Fruit fly (Drosophila melanogaster) whole organism, embryonic: ENCODE data around the gene CG6843.
A peak's percentile ranks its signal among the peaks of the same experiment; 100 is the strongest.

Experiments used
- Atf-2 ChIP-seq: fragments of 200-800 bp; sonication (Bioruptor generic); optimal IDR thresholded peaks from 2 replicates; lab custom pipeline; 2016; ENCODE audit warnings: missing biosample characterization, missing genetic modification characterization
- CG10147 ChIP-seq: fragments of 200-800 bp; sonication (Bioruptor generic); optimal IDR thresholded peaks from 2 replicates; lab custom pipeline; 2019; ENCODE audit warnings: missing biosample characterization, mild to moderate bottlenecking, missing genetic modification characterization, moderate library complexity
- CG10267 ChIP-seq: fragments of 200-800 bp; sonication (Bioruptor generic); optimal IDR thresholded peaks from 2 replicates; lab custom pipeline; 2018; ENCODE audit warnings: missing biosample characterization, mild to moderate bottlenecking, missing genetic modification characterization, moderate library complexity
- CG1529 ChIP-seq: fragments of 200-800 bp; sonication (Bioruptor generic); optimal IDR thresholded peaks from 3 replicates; lab custom pipeline; 2018; ENCODE audit warnings: missing biosample characterization, missing genetic modification characterization
- CG17912 ChIP-seq: fragments of 200-800 bp; sonication (Bioruptor generic); optimal IDR thresholded peaks from 2 replicates; lab custom pipeline; 2018; ENCODE audit warnings: missing biosample characterization, mild to moderate bottlenecking, missing genetic modification characterization
- CG18619 ChIP-seq: fragments of 200-800 bp; sonication (Bioruptor generic); optimal IDR thresholded peaks from 3 replicates; lab custom pipeline; 2017; ENCODE audit warnings: missing biosample characterization, mild to moderate bottlenecking, missing genetic modification characterization
- CG2199 ChIP-seq: fragments of 200-800 bp; sonication (Bioruptor generic); IDR thresholded peaks from 3 replicates; pipeline ENCODE4 v1.3.6; 2022; ENCODE audit warnings: missing biosample characterization, missing genetic modification characterization
- CG3163 ChIP-seq: fragments of 200-800 bp; sonication (Bioruptor generic); optimal IDR thresholded peaks from 3 replicates; lab custom pipeline; 2016; ENCODE audit warnings: missing biosample characterization, missing genetic modification characterization
- CG32532 ChIP-seq: fragments of 200-800 bp; sonication (Bioruptor generic); IDR thresholded peaks from 2 replicates; pipeline ENCODE4 v1.3.6; 2022; ENCODE audit warnings: missing biosample characterization, missing genetic modification characterization
- CG3838 ChIP-seq: fragments of 200-800 bp; sonication (Bioruptor generic); optimal IDR thresholded peaks from 3 replicates; lab custom pipeline; 2016; ENCODE audit warnings: missing biosample characterization, missing genetic modification characterization
- CG6272 ChIP-seq: fragments of 200-800 bp; sonication (Bioruptor generic); IDR thresholded peaks from 2 replicates; pipeline ENCODE4 v1.3.6; 2022; ENCODE audit warnings: missing biosample characterization, missing genetic modification characterization
- CG7928 ChIP-seq: fragments of 200-800 bp; sonication (Bioruptor generic); optimal IDR thresholded peaks from 2 replicates; lab custom pipeline; 2017; ENCODE audit warnings: missing biosample characterization, mild to moderate bottlenecking, missing genetic modification characterization
- CG8290 ChIP-seq, 3 experiments: fragments of 200-800 bp; sonication (Bioruptor generic); optimal IDR thresholded peaks; 2 replicates each; lab custom pipeline; 2016 to 2019; ENCODE audit warnings: missing biosample characterization in 3 of 3, missing genetic modification characterization in 3 of 3, mild to moderate bottlenecking in 2 of 3, moderate library complexity in 1 of 3
- CG8924 ChIP-seq: fragments of 200-800 bp; optimal IDR thresholded peaks from 3 replicates; lab custom pipeline; 2019; ENCODE audit warnings: missing biosample characterization, mild to moderate bottlenecking, missing genetic modification characterization, moderate library complexity
- CG9609 ChIP-seq: fragments of 200-800 bp; sonication (Bioruptor generic); optimal IDR thresholded peaks from 3 replicates; lab custom pipeline; 2016; ENCODE audit warnings: missing biosample characterization, missing genetic modification characterization
- Camta ChIP-seq: fragments of 200-800 bp; sonication (Bioruptor generic); optimal IDR thresholded peaks from 2 replicates; lab custom pipeline; 2016; ENCODE audit warnings: missing biosample characterization, missing genetic modification characterization
- Dfd ChIP-seq, 2 experiments: fragments of >200 bp; optimal IDR thresholded peaks; 2 replicates each; lab custom pipeline; 2017; ENCODE audit warnings: missing biosample characterization in 2 of 2, missing genetic modification characterization in 2 of 2
- Doc2 ChIP-seq: fragments of 200-800 bp; sonication (Bioruptor generic); IDR thresholded peaks from 2 replicates; pipeline ENCODE4 v1.3.6; 2022; ENCODE audit warnings: missing biosample characterization, missing genetic modification characterization
- Drgx ChIP-seq: fragments of 200-800 bp; sonication (Bioruptor generic); IDR thresholded peaks from 2 replicates; pipeline ENCODE4 v1.3.6; 2022; ENCODE audit warnings: missing biosample characterization, missing genetic modification characterization
- Ets65A ChIP-seq: fragments of 200-800 bp; sonication (Bioruptor generic); peaks from one replicate; lab custom pipeline; 2016; ENCODE audit warnings: missing biosample characterization, missing genetic modification characterization
- HHEX ChIP-seq: fragments of 200-800 bp; sonication (Bioruptor generic); optimal IDR thresholded peaks from 3 replicates; lab custom pipeline; 2017; ENCODE audit warnings: missing biosample characterization, mild to moderate bottlenecking, missing genetic modification characterization, missing genetic modification reagents
- HLH54F ChIP-seq: fragments of 200-800 bp; sonication (Bioruptor generic); optimal IDR thresholded peaks from 3 replicates; lab custom pipeline; 2016; ENCODE audit warnings: missing biosample characterization, missing genetic modification characterization
- Hsf ChIP-seq: fragments of 200-800 bp; sonication (Bioruptor generic); optimal IDR thresholded peaks from 3 replicates; lab custom pipeline; 2016; ENCODE audit warnings: missing biosample characterization, missing genetic modification characterization
- Lim3 ChIP-seq: fragments of 200-800 bp; sonication (Bioruptor generic); IDR thresholded peaks from 2 replicates; pipeline ENCODE4 v1.3.6; 2022; ENCODE audit warnings: missing biosample characterization, missing genetic modification characterization
- Mrtf ChIP-seq: fragments of 200-800 bp; sonication (Bioruptor generic); IDR thresholded peaks from 3 replicates; pipeline ENCODE4 v1.3.6; 2022; ENCODE audit warnings: missing biosample characterization, missing genetic modification characterization
- NC2α ChIP-seq: fragments of 200-800 bp; sonication (Bioruptor generic); optimal IDR thresholded peaks from 2 replicates; lab custom pipeline; 2016; ENCODE audit warnings: missing biosample characterization, missing genetic modification characterization
- Nf-YB ChIP-seq: fragments of 200-800 bp; sonication (Bioruptor generic); optimal IDR thresholded peaks from 3 replicates; lab custom pipeline; 2019; ENCODE audit warnings: missing biosample characterization, mild to moderate bottlenecking, missing genetic modification characterization, moderate library complexity
- Sox100B ChIP-seq: fragments of 200-800 bp; sonication (Bioruptor generic); optimal IDR thresholded peaks from 3 replicates; lab custom pipeline; 2018; ENCODE audit warnings: missing biosample characterization, mild to moderate bottlenecking, missing genetic modification characterization
- TFAM ChIP-seq: fragments of 200-800 bp; sonication (Bioruptor generic); optimal IDR thresholded peaks from 2 replicates; lab custom pipeline; 2017; ENCODE audit warnings: missing biosample characterization, missing genetic modification characterization, inconsistent platforms
- Trl ChIP-seq, 3 experiments: fragments of >200 bp in 2 of 3; fragments of 200-800 bp in 1 of 3; sonication (Bioruptor generic) in 1 of 3; optimal IDR thresholded peaks; 2 replicates in 1 of 3; 3 replicates in 2 of 3; lab custom pipeline; 2016 to 2017; ENCODE audit warnings: missing biosample characterization in 1 of 3, missing genetic modification characterization in 1 of 3
- cad ChIP-seq: fragments of >200 bp; optimal IDR thresholded peaks from 2 replicates; lab custom pipeline; 2017; ENCODE audit warnings: missing biosample characterization, missing genetic modification characterization
- cato ChIP-seq: fragments of 200-800 bp; sonication (Bioruptor generic); optimal IDR thresholded peaks from 2 replicates; lab custom pipeline; 2016; ENCODE audit warnings: missing biosample characterization, missing genetic modification characterization, borderline replicate concordance
- chm ChIP-seq: fragments of 200-800 bp; sonication (Bioruptor generic); IDR thresholded peaks from 2 replicates; pipeline ENCODE4 v1.3.6; 2022; ENCODE audit warnings: missing biosample characterization, missing genetic modification characterization
- cwo ChIP-seq: fragments of 200-800 bp; sonication (Bioruptor generic); optimal IDR thresholded peaks from 3 replicates; lab custom pipeline; 2017; ENCODE audit warnings: missing biosample characterization, missing genetic modification characterization, mild to moderate bottlenecking, moderate library complexity, missing genetic modification reagents
- ftz-f1 ChIP-seq: fragments of 200-800 bp; sonication (Bioruptor generic); optimal IDR thresholded peaks from 2 replicates; lab custom pipeline; 2016; ENCODE audit warnings: missing biosample characterization, missing genetic modification characterization
- her ChIP-seq: fragments of 200-800 bp; sonication (Bioruptor generic); optimal IDR thresholded peaks from 2 replicates; lab custom pipeline; 2016; ENCODE audit warnings: missing biosample characterization, missing genetic modification characterization
- ken ChIP-seq: fragments of 200-800 bp; sonication (Bioruptor generic); IDR thresholded peaks from 3 replicates; pipeline ENCODE4 v1.3.6; 2022; ENCODE audit warnings: missing biosample characterization, missing genetic modification characterization
- lmd ChIP-seq: fragments of 200-800 bp; sonication (Bioruptor generic); IDR thresholded peaks from 2 replicates; pipeline ENCODE4 v1.3.6; 2022; ENCODE audit warnings: missing biosample characterization, missing genetic modification characterization
- maf-S ChIP-seq: fragments of 200-800 bp; sonication (Bioruptor generic); optimal IDR thresholded peaks from 2 replicates; lab custom pipeline; 2016; ENCODE audit warnings: missing biosample characterization, missing genetic modification characterization
- nau ChIP-seq: fragments of 200-800 bp; sonication (Bioruptor generic); optimal IDR thresholded peaks from 3 replicates; lab custom pipeline; 2017; ENCODE audit warnings: missing biosample characterization, mild to moderate bottlenecking, missing genetic modification characterization, missing genetic modification reagents
- pan ChIP-seq, 4 experiments: fragments of >200 bp in 3 of 4; fragments of 200-800 bp in 1 of 4; sonication (Bioruptor generic) in 1 of 4; optimal IDR thresholded peaks in 3 of 4; IDR thresholded peaks in 1 of 4; 2 replicates each; pipeline versions ENCODE4 v1.3.6 to Lab custom; 2017 to 2022; ENCODE audit warnings: missing biosample characterization in 2 of 4, missing genetic modification characterization in 2 of 4, mixed read lengths in 1 of 4
- pros ChIP-seq: fragments of 200-800 bp; sonication (Bioruptor generic); optimal IDR thresholded peaks from 3 replicates; lab custom pipeline; 2019; ENCODE audit warnings: missing biosample characterization, mild to moderate bottlenecking, missing genetic modification characterization, moderate library complexity
- sc ChIP-seq, 3 experiments: fragments of >200 bp in 2 of 3; fragments of 200-800 bp in 1 of 3; sonication (Bioruptor generic) in 1 of 3; optimal IDR thresholded peaks; 2 replicates in 2 of 3; 3 replicates in 1 of 3; lab custom pipeline; 2017; ENCODE audit warnings: mild to moderate bottlenecking in 1 of 3, missing biosample characterization in 1 of 3, missing genetic modification characterization in 1 of 3, missing genetic modification reagents in 1 of 3
- sim ChIP-seq: fragments of 200-800 bp; sonication (Bioruptor generic); IDR thresholded peaks from 2 replicates; pipeline ENCODE4 v1.3.6; 2022; ENCODE audit warnings: missing biosample characterization, missing genetic modification characterization
- sisA ChIP-seq: fragments of 200-800 bp; sonication (Bioruptor generic); IDR thresholded peaks from 2 replicates; pipeline ENCODE4 v1.3.6; 2022; ENCODE audit warnings: missing biosample characterization, missing genetic modification characterization
- trh ChIP-seq: fragments of 200-800 bp; sonication (Bioruptor generic); optimal IDR thresholded peaks from 2 replicates; lab custom pipeline; 2016; ENCODE audit warnings: missing biosample characterization, missing genetic modification characterization
- ttk ChIP-seq: fragments of 200-800 bp; sonication (Bioruptor generic); IDR thresholded peaks from 2 replicates; pipeline ENCODE4 v2.1.2; 2022; ENCODE audit warnings: missing biosample characterization, missing genetic modification characterization
- z ChIP-seq: fragments of 200-800 bp; sonication (Bioruptor generic); IDR thresholded peaks from 3 replicates; pipeline ENCODE4 v1.3.6; 2022; ENCODE audit warnings: missing biosample characterization, missing genetic modification characterization

Gene CG6843

DNA sequence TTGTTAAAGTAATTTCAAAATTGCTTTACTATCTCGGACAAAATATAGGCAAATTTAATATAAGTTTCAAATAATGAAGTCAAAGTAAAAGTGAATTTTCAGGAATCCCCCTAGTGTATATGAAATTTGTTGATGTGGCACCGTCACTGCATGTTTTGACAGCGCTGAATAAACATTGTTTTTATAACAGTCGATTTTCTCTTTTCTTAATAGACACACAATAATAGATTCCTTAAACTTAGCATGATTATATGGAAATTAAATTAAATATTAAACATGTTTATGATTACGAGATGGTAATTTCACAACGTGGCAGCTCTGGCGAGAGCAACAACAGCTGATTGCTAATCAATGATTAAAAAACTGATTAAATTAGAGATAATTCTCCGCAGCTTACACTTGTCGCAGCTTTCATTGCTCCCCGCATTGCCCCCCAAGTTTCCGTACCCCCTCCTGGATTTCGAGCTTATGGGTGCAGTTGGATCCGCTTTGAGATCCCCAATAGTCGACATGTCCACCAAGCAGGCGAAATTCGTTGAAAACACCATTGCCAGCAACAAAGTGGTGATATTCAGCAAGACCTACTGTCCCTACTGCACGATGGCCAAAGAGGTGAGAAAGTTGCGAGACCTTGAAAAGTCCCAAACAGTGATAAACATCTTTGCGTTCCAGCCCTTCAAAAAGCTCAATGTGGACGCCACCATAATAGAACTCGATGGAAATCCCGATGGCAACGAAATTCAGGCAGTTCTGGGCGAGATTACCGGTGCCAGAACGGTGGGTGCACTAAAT, 32.2 kb upstream of the CG6843 start, which contains the start of gene Grx1 (continued):
- TF ChIP-seq CG8290 (GFP tag; optimal IDR thresholded peaks at IDR 0.05; lab: Kevin White, UChicago) (peak; percentile 50), CG8290 (tag; optimal IDR thresholded peaks at IDR 0.05; lab: Kevin White, UChicago) (peak in 1 of 2 experiments; percentile 35), Nf-YB (peak; percentile 37), ken (GFP tag; lab: Robert Waterston, UW) (0 out of 3 replicates have a peak, but pooled peaks have one; percentile 37), Doc2 (GFP tag; lab: Robert Waterston, UW) (no peak), CG17912 (GFP tag; lab: Kevin White, UChicago) (no peak), maf-S (GFP tag; lab: Kevin White, UChicago) (peak; percentile 31), lmd (0 out of 2 replicates have a peak, but pooled peaks have one; percentile 22), CG10147 (GFP tag; lab: Kevin White, UChicago) (peak; percentile 38), Camta (GFP tag; lab: Kevin White, UChicago) (peak; percentile 21), sisA (GFP tag; lab: Robert Waterston, UW) (no peak; the same call in 1 of the 2 replicates), Mrtf (GFP tag; lab: Robert Waterston, UW) (no peak), CG9609 (GFP tag; lab: Kevin White, UChicago) (peak; percentile 14), Drgx (GFP tag; lab: Robert Waterston, UW) (peak; percentile 34; the same call in 1 of the 2 replicates), chm (GFP tag; lab: Robert Waterston, UW) (no peak), ttk (GFP tag; lab: Robert Waterston, UW) (no peak), cwo (peak; percentile 14), HLH54F (peak; percentile 38), Hsf (GFP tag; lab: Kevin White, UChicago) (peak; percentile 63), pros (GFP tag; lab: Kevin White, UChicago) (no peak), CG3163 (GFP tag; lab: Kevin White, UChicago) (peak; percentile 17), Dfd (GFP tag; optimal IDR thresholded peaks at IDR 0.05; lab: Kevin White, UChicago) (no peak), Lim3 (GFP tag; lab: Robert Waterston, UW) (no peak), sc (optimal IDR thresholded peaks at IDR 0.05; lab: Kevin White, UChicago) (no peak), sc (GFP tag; optimal IDR thresholded peaks at IDR 0.05; lab: Kevin White, UChicago) (peak; percentile 38), CG1529 (peak; percentile 50), TFAM (no peak), Ets65A (GFP tag; lab: Kevin White, UChicago) (peak; percentile 95), nau (GFP tag; lab: Kevin White, UChicago) (no peak), NC2α (GFP tag; lab: Kevin White, UChicago) (no peak), cad (GFP tag; lab: Kevin White, UChicago) (no peak), sim (no peak), Trl (optimal IDR thresholded peaks at IDR 0.05; lab: Kevin White, UChicago) (no peak), Trl (GFP tag; optimal IDR thresholded peaks at IDR 0.05; lab: Kevin White, UChicago) (peak; percentile 23), CG6272 (GFP tag; lab: Robert Waterston, UW) (no peak), cato (GFP tag; lab: Kevin White, UChicago) (no peak), Atf-2 (GFP tag; lab: Kevin White, UChicago) (peak; percentile 36), HHEX (peak; percentile 36), CG2199 (GFP tag; lab: Robert Waterston, UW) (no peak), z (GFP tag; lab: Robert Waterston, UW) (no peak), CG18619 (GFP tag; lab: Kevin White, UChicago) (peak; percentile 38), pan (optimal IDR thresholded peaks at IDR 0.05; lab: Kevin White, UChicago) (no peak), pan (GFP tag; optimal IDR thresholded peaks at IDR 0.05 in 1 of 2, IDR thresholded peaks at IDR 0.05 in 1 of 2) (no peak), CG8924 (tag; lab: Kevin White, UChicago) (peak; percentile 63), Sox100B (GFP tag; lab: Kevin White, UChicago) (peak; percentile 52), ftz-f1 (peak; percentile 60), CG10267 (peak; percentile 62), her (GFP tag; lab: Kevin White, UChicago) (no peak), CG32532 (GFP tag; lab: Robert Waterston, UW) (peak; percentile 45; the same call in 1 of the 2 replicates), CG3838 (GFP tag; lab: Kevin White, UChicago) (no peak), CG7928 (GFP tag; lab: Kevin White, UChicago) (peak; percentile 40), trh (GFP tag; lab: Kevin White, UChicago) (no peak)
